Fruit fly (Drosophila melanogaster): ENCODE measurements around the gene CycY.
A peak's percentile ranks its signal among the peaks of the same experiment; 100 is the strongest.

CycY gene

dm6 chr2L:11793986-11794385 lies 19.6 kb downstream of the CycY start, which contains the start of gene CG14937:
Gene CG14937 (minus strand): TSS chr2L:11794086.
- TF ChIP-seq CG9215 (GFP tag; IDR thresholded peaks at IDR 0.05) = no peak
- peak; percentile 45; the same call in 1 of the 3 replicates for TF ChIP-seq CG16813 (GFP tag; IDR thresholded peaks at IDR 0.05; ENCODE audit: partially characterized antibody)
- TF ChIP-seq CG12942 (GFP tag; optimal IDR thresholded peaks at IDR 0.05) = no peak
- TF ChIP-seq CG5953 (GFP tag; IDR thresholded peaks at IDR 0.05) = no peak
- peak in 1 of 2 experiments; percentile 1 for TF ChIP-seq insv (GFP tag; optimal IDR thresholded peaks at IDR 0.05)
- TF ChIP-seq h (optimal IDR thresholded peaks at IDR 0.05) = no peak
- TF ChIP-seq slou (GFP tag; optimal IDR thresholded peaks at IDR 0.05) = no peak
- no peak for TF ChIP-seq cg (GFP tag; optimal IDR thresholded peaks at IDR 0.05)
- TF ChIP-seq BEAF-32 (GFP tag; optimal IDR thresholded peaks at IDR 0.05) = peak; percentile 36
- no peak for TF ChIP-seq lilli (GFP tag; optimal IDR thresholded peaks at IDR 0.05)
- no peak for TF ChIP-seq HLH4C (GFP tag; IDR thresholded peaks at IDR 0.05; ENCODE audit: partially characterized antibody)
- no peak for TF ChIP-seq dati (GFP tag; IDR thresholded peaks at IDR 0.05)
- no peak for TF ChIP-seq hb (GFP tag; IDR thresholded peaks at IDR 0.05; ENCODE audit: partially characterized antibody)
- no peak for TF ChIP-seq en (GFP tag; optimal IDR thresholded peaks at IDR 0.05)
- no peak for TF ChIP-seq D19B (GFP tag; optimal IDR thresholded peaks at IDR 0.05)
- TF ChIP-seq Sox100B (GFP tag; optimal IDR thresholded peaks at IDR 0.05) = no peak
- no peak for TF ChIP-seq CG14710 (tag; optimal IDR thresholded peaks at IDR 0.05)
- no peak for TF ChIP-seq CG12391 (tag; optimal IDR thresholded peaks at IDR 0.05)
- peak; percentile 9 for TF ChIP-seq stwl (tag; optimal IDR thresholded peaks at IDR 0.05)
- no peak for TF ChIP-seq gcm2 (GFP tag; optimal IDR thresholded peaks at IDR 0.05)
- TF ChIP-seq crp (GFP tag; optimal IDR thresholded peaks at IDR 0.05) = no peak
- no peak for TF ChIP-seq Doc2 (GFP tag; IDR thresholded peaks at IDR 0.05)
- TF ChIP-seq NC2β (GFP tag; optimal IDR thresholded peaks at IDR 0.05) = no peak
- TF ChIP-seq CG5245 (GFP tag; optimal IDR thresholded peaks at IDR 0.05) = no peak
- TF ChIP-seq MTF-1 (GFP tag; optimal IDR thresholded peaks at IDR 0.05; ENCODE audit: borderline replicate concordance) = no peak
- TF ChIP-seq Sry-δ (GFP tag; optimal IDR thresholded peaks at IDR 0.05) = peak; percentile 42
- TF ChIP-seq schlank (tag; optimal IDR thresholded peaks at IDR 0.05) = no peak
- TF ChIP-seq Gsc (GFP tag; IDR thresholded peaks at IDR 0.05) = no peak
- TF ChIP-seq pros (GFP tag; optimal IDR thresholded peaks at IDR 0.05) = peak; percentile 1
- TF ChIP-seq Dip2 (GFP tag; IDR thresholded peaks at IDR 0.05) = no peak
- no peak for TF ChIP-seq pb (GFP tag; optimal IDR thresholded peaks at IDR 0.05)
- peak; percentile 41; the same call in 1 of the 4 replicates for TF ChIP-seq Dll (GFP tag; IDR thresholded peaks at IDR 0.05; ENCODE audit: partially characterized antibody)
- peak; percentile 76 for TF ChIP-seq zen (tag; optimal IDR thresholded peaks at IDR 0.05)
- TF ChIP-seq D (optimal IDR thresholded peaks at IDR 0.05) = no peak
- no peak for TF ChIP-seq D (GFP tag; optimal IDR thresholded peaks at IDR 0.05)
- no peak for TF ChIP-seq CG11398 (GFP tag; optimal IDR thresholded peaks at IDR 0.05)
- no peak for TF ChIP-seq HLH3B (GFP tag; IDR thresholded peaks at IDR 0.05)
- peak; percentile 40; the same call in 1 of the 2 replicates for TF ChIP-seq amos (GFP tag; IDR thresholded peaks at IDR 0.05; ENCODE audit: partially characterized antibody)
- no peak for TF ChIP-seq CG17568 (GFP tag; optimal IDR thresholded peaks at IDR 0.05)
- peak; percentile 27; the same call in 1 of the 2 replicates for TF ChIP-seq CG2129 (GFP tag; IDR thresholded peaks at IDR 0.05; ENCODE audit: partially characterized antibody)

dm6 chr2L:11792265-11792664 lies 21.3 kb downstream of the CycY start, which contains the start of gene Tsp33B:
Gene Tsp33B (minus strand): TSS chr2L:11792365.
- TF ChIP-seq cato (GFP tag; optimal IDR thresholded peaks at IDR 0.05; ENCODE audit: borderline replicate concordance) = no peak
- TF ChIP-seq dmrt99B (tag; optimal IDR thresholded peaks at IDR 0.05) = no peak
- no peak for TF ChIP-seq ase (GFP tag; IDR thresholded peaks at IDR 0.05)
- TF ChIP-seq CG14441 (GFP tag; IDR thresholded peaks at IDR 0.05) = no peak
- no peak for TF ChIP-seq CG11696 (GFP tag; IDR thresholded peaks at IDR 0.05)
- TF ChIP-seq CG15011 (GFP tag; optimal IDR thresholded peaks at IDR 0.05) = no peak
- TF ChIP-seq CG10543 (GFP tag; optimal IDR thresholded peaks at IDR 0.05) = no peak

Measured in whole organism, embryonic.